Fruit fly (Drosophila melanogaster): ENCODE results near the gene lsn.
A peak's percentile ranks its signal among the peaks of the same experiment; 100 is the strongest.

The lsn gene

dm6 chr3R:21828040-21828526 lies 36.9 kb upstream of the lsn start (continued):
- TF ChIP-seq CG2116 (GFP tag; optimal IDR thresholded peaks at IDR 0.05) (no peak), CG13894 (tag; optimal IDR thresholded peaks at IDR 0.05) (no peak), gcm (GFP tag; optimal IDR thresholded peaks at IDR 0.05) (peak; percentile 65), CG1832 (GFP tag; optimal IDR thresholded peaks at IDR 0.05) (no peak), MTF-1 (GFP tag; optimal IDR thresholded peaks at IDR 0.05; ENCODE audit: borderline replicate concordance) (peak; percentile 12), CG31365 (tag; optimal IDR thresholded peaks at IDR 0.05) (peak; percentile 7), gfzf (GFP tag; optimal IDR thresholded peaks at IDR 0.05) (no peak), ato (GFP tag; IDR thresholded peaks at IDR 0.05; ENCODE audit: partially characterized antibody) (no peak), CG1602 (GFP tag; optimal IDR thresholded peaks at IDR 0.05) (peak; percentile 79), CG4360 (GFP tag; IDR thresholded peaks at IDR 0.05) (peak; percentile 40), HmgZ (tag; optimal IDR thresholded peaks at IDR 0.05) (peak; percentile 20), onecut (GFP tag; IDR thresholded peaks at IDR 0.05) (peak; percentile 21), Scr (GFP tag; IDR thresholded peaks at IDR 0.05; ENCODE audit: partially characterized antibody) (no peak), HLHmδ (GFP tag; optimal IDR thresholded peaks at IDR 0.05) (no peak), chn (GFP tag; optimal IDR thresholded peaks at IDR 0.05) (peak; percentile 82), CG11723 (GFP tag; optimal IDR thresholded peaks at IDR 0.05) (no peak), CG12659 (GFP tag; optimal IDR thresholded peaks at IDR 0.05) (peak; percentile 26), Xrp1 (GFP tag; IDR thresholded peaks at IDR 0.05) (peak; percentile 91), Abd-B (GFP tag; optimal IDR thresholded peaks at IDR 0.05) (peak; percentile 82), bigmax (GFP tag; optimal IDR thresholded peaks at IDR 0.05) (no peak), Hr3 (GFP tag; optimal IDR thresholded peaks at IDR 0.05) (peak; percentile 78), CG4820 (GFP tag; optimal IDR thresholded peaks at IDR 0.05) (peak; percentile 78), bcd (GFP tag; optimal IDR thresholded peaks at IDR 0.05) (peak; percentile 17), Taf1 (GFP tag; IDR thresholded peaks at IDR 0.05) (no peak), ken (GFP tag; IDR thresholded peaks at IDR 0.05) (peak; percentile 78), dysf (GFP tag; IDR thresholded peaks at IDR 0.05) (peak; percentile 68; the same call in 2 of the 3 replicates), CG7839 (tag; optimal IDR thresholded peaks at IDR 0.05) (peak; percentile 80), Spps (tag; optimal IDR thresholded peaks at IDR 0.05) (peak; percentile 83), C15 (GFP tag; IDR thresholded peaks at IDR 0.05) (no peak), sens (GFP tag) (peak; percentile 97), CG16863 (GFP tag; optimal IDR thresholded peaks at IDR 0.05) (peak; percentile 90), Oaz (GFP tag; IDR thresholded peaks at IDR 0.05) (no peak), CG32532 (GFP tag; IDR thresholded peaks at IDR 0.05) (no peak), lmd (GFP tag; IDR thresholded peaks at IDR 0.05) (peak; percentile 77), ham (GFP tag; IDR thresholded peaks at IDR 0.05) (no peak), CG17568 (GFP tag; optimal IDR thresholded peaks at IDR 0.05) (no peak), kah (GFP tag; optimal IDR thresholded peaks at IDR 0.05) (no peak), mld (GFP tag; IDR thresholded peaks at IDR 0.05; ENCODE audit: partially characterized antibody) (peak; percentile 54; the same call in 1 of the 3 replicates), ssp (GFP tag; IDR thresholded peaks at IDR 0.05) (peak; percentile 81), CG11696 (GFP tag; IDR thresholded peaks at IDR 0.05) (peak; percentile 37; the same call in 1 of the 2 replicates), shn (GFP tag; optimal IDR thresholded peaks at IDR 0.05) (peak; percentile 58), YL-1 (GFP tag; optimal IDR thresholded peaks at IDR 0.05) (no peak), ranshi (GFP tag; IDR thresholded peaks at IDR 0.05) (0 out of 2 replicates have a peak, but pooled peaks have one; percentile 55), CG33213 (GFP tag; optimal IDR thresholded peaks at IDR 0.05) (peak; percentile 55), CG11085 (GFP tag; IDR thresholded peaks at IDR 0.05) (no peak), ro (GFP tag; IDR thresholded peaks at IDR 0.05) (peak; percentile 52; the same call in 1 of the 2 replicates), hbn (GFP tag; IDR thresholded peaks at IDR 0.05; ENCODE audit: partially characterized antibody) (no peak), Mes4 (GFP tag; optimal IDR thresholded peaks at IDR 0.05) (peak; percentile 85), CG6791 (GFP tag; IDR thresholded peaks at IDR 0.05; ENCODE audit: partially characterized antibody) (peak; percentile 65), odd (GFP tag; optimal IDR thresholded peaks at IDR 0.05) (no peak), da (GFP tag; optimal IDR thresholded peaks at IDR 0.05) (peak; percentile 55)
